Worm (Caenorhabditis elegans) whole organism, early embryonic: ENCODE data around the gene srd-58.

Experiments
- B0310.2 ChIP-seq: sonication (generic microtip); optimal IDR thresholded peaks from 2 replicates; lab custom pipeline; 2016; ENCODE audit warnings: mild to moderate bottlenecking, missing genetic modification characterization, missing compliant biosample characterization
- aly-1 ChIP-seq: sonication (generic microtip); optimal IDR thresholded peaks from 2 replicates; lab custom pipeline; 2016; ENCODE audit warnings: missing genetic modification characterization, missing compliant biosample characterization
- ama-1 ChIP-seq: fragments of 150-350 bp; optimal IDR thresholded peaks from 2 replicates; lab custom pipeline; 2014
- ceh-13 ChIP-seq: fragments of 200-800 bp; sonication (Bioruptor generic); optimal IDR thresholded peaks from 2 replicates; lab custom pipeline; 2018; ENCODE audit warnings: mild to moderate bottlenecking, missing genetic modification characterization, missing compliant biosample characterization
- ceh-36 ChIP-seq: sonication (generic microtip); optimal IDR thresholded peaks from 2 replicates; lab custom pipeline; 2016; ENCODE audit warnings: missing genetic modification characterization, inconsistent platforms, missing compliant biosample characterization
- ets-7 ChIP-seq: sonication (generic microtip); optimal IDR thresholded peaks from 2 replicates; lab custom pipeline; 2016; ENCODE audit warnings: missing genotype, missing genetic modification characterization, missing compliant biosample characterization
- flt-1 ChIP-seq: fragments of 200-800 bp; sonication (Bioruptor generic); IDR thresholded peaks from 2 replicates; pipeline ENCODE4 v1.3.6; 2022; ENCODE audit warnings: missing genetic modification characterization, missing compliant biosample characterization
- hmbx-1 ChIP-seq: sonication (generic microtip); optimal IDR thresholded peaks from 2 replicates; lab custom pipeline; 2016; ENCODE audit warnings: mild to moderate bottlenecking, missing genetic modification characterization, missing compliant biosample characterization
- hmg-4 ChIP-seq: fragments of 200-800 bp; sonication (Bioruptor generic); optimal IDR thresholded peaks from 2 replicates; lab custom pipeline; 2018; ENCODE audit warnings: mild to moderate bottlenecking, missing genetic modification characterization, missing compliant biosample characterization
- pes-1 ChIP-seq: fragments of 200-800 bp; sonication (Bioruptor generic); IDR thresholded peaks from 2 replicates; pipeline ENCODE4 v1.3.6; 2022; ENCODE audit warnings: missing genetic modification reagents, missing genetic modification characterization, missing compliant biosample characterization
- sea-1 ChIP-seq: fragments of 200-800 bp; sonication (Bioruptor generic); conservative IDR thresholded peaks from 2 replicates; pipeline ENCODE4 v1.3.6; 2022; ENCODE audit warnings: missing genetic modification characterization, missing compliant biosample characterization
- tbx-11 ChIP-seq: fragments of 200-800 bp; sonication (Bioruptor generic); IDR thresholded peaks from 2 replicates; pipeline ENCODE4 v1.3.6; 2022; ENCODE audit warnings: missing genetic modification characterization, missing compliant biosample characterization
- tbx-37 ChIP-seq: fragments of 200-800 bp; sonication (Bioruptor generic); conservative IDR thresholded peaks from 2 replicates; pipeline ENCODE4 v1.3.6; 2022; ENCODE audit warnings: missing genetic modification reagents, missing genetic modification characterization, missing compliant biosample characterization
- tra-4 ChIP-seq: sonication (generic microtip); optimal IDR thresholded peaks from 2 replicates; lab custom pipeline; 2017; ENCODE audit warnings: missing genetic modification characterization, missing compliant biosample characterization

ce11 chrII:7168712-7169111, 36.1 kb downstream of the srd-58 start, which contains the start of gene col-36:
- TF ChIP-seq pes-1 (GFP tag; lab: Robert Waterston, UW) (no peak), aly-1 (no peak), ama-1 (lab: Kevin White, UChicago) (no peak), sea-1 (GFP tag; lab: Robert Waterston, UW) (no peak), ceh-13 (GFP tag; lab: Kevin White, UChicago) (no peak), tra-4 (tag; lab: Kevin White, UChicago) (no peak), B0310.2 (no peak), flt-1 (no peak), tbx-11 (GFP tag; lab: Robert Waterston, UW) (no peak), tbx-37 (GFP tag; lab: Robert Waterston, UW) (no peak), ceh-36 (tag; lab: Kevin White, UChicago) (no peak), hmbx-1 (tag; lab: Kevin White, UChicago) (no peak), ets-7 (tag; lab: Kevin White, UChicago) (no peak), hmg-4 (no peak)
